Worm (Caenorhabditis elegans) whole organism, L4 larva: Measurements from ENCODE around the gene lsm-1.

Experiments used
- F10B5.3 ChIP-seq: sonication (generic microtip); optimal IDR thresholded peaks from 2 replicates; lab custom pipeline; 2016; ENCODE audit warnings: mild to moderate bottlenecking, missing genetic modification characterization, missing compliant biosample characterization
- F49E8.2 ChIP-seq: sonication (generic microtip); optimal IDR thresholded peaks from 2 replicates; lab custom pipeline; 2016; ENCODE audit warnings: missing compliant biosample characterization, mild to moderate bottlenecking, missing genetic modification characterization, borderline replicate concordance
- T20F7.1 ChIP-seq: fragments of 200-800 bp; sonication (Bioruptor generic); optimal IDR thresholded peaks from 2 replicates; lab custom pipeline; 2018; ENCODE audit warnings: mild to moderate bottlenecking, missing genetic modification characterization, missing compliant biosample characterization
- T26A8.4 ChIP-seq: fragments of 200-800 bp; sonication (Bioruptor generic); IDR thresholded peaks from 2 replicates; pipeline ENCODE4 v1.3.6; 2022; ENCODE audit warnings: missing genetic modification characterization, missing compliant biosample characterization
- Y48G9A.11 ChIP-seq: fragments of 200-800 bp; sonication (Bioruptor generic); IDR thresholded peaks from 2 replicates; pipeline ENCODE4 v1.3.6; 2022; ENCODE audit warnings: missing genetic modification reagents, missing genetic modification characterization, missing compliant biosample characterization
- aha-1 ChIP-seq: fragments of 150-350 bp; peaks from one replicate; lab custom pipeline; 2014; ENCODE audit warnings: missing biosample characterization, missing genetic modification characterization
- ama-1 ChIP-seq: fragments of 150-350 bp; optimal IDR thresholded peaks from 2 replicates; lab custom pipeline; 2014; ENCODE audit warnings: inconsistent platforms, mixed read lengths
- ceh-20 ChIP-seq: fragments of 200-800 bp; sonication (Bioruptor generic); IDR thresholded peaks from 2 replicates; pipeline ENCODE4 v1.3.6; 2022; ENCODE audit warnings: missing genetic modification reagents, missing genetic modification characterization, missing compliant biosample characterization
- ceh-28 ChIP-seq: fragments of 150-350 bp; optimal IDR thresholded peaks from 2 replicates; lab custom pipeline; 2014; ENCODE audit warnings: missing biosample characterization, missing genetic modification reagents, missing genetic modification characterization
- ceh-44 ChIP-seq: fragments of 200-800 bp; sonication (Bioruptor generic); IDR thresholded peaks from 2 replicates; pipeline ENCODE4 v1.3.6; 2022; ENCODE audit warnings: missing genetic modification reagents, missing genetic modification characterization, missing compliant biosample characterization
- ceh-62 ChIP-seq: sonication (generic microtip); optimal IDR thresholded peaks from 2 replicates; lab custom pipeline; 2017; ENCODE audit warnings: missing biosample characterization, missing genetic modification characterization
- ces-1 ChIP-seq: fragments of 150-350 bp; sonication (generic microtip); optimal IDR thresholded peaks from 4 replicates; lab custom pipeline; 2014; ENCODE audit warnings: missing biosample characterization, missing genetic modification reagents, missing genetic modification characterization
- cey-2 ChIP-seq: sonication (generic microtip); optimal IDR thresholded peaks from 3 replicates; lab custom pipeline; 2017; ENCODE audit warnings: missing genetic modification characterization, mild to moderate bottlenecking, missing compliant biosample characterization, antibody characterized with exemption, borderline replicate concordance; ENCODE audit not compliant: insufficient read depth
- ctbp-1 ChIP-seq: fragments of 200-800 bp; sonication (Bioruptor generic); IDR thresholded peaks from 2 replicates; pipeline ENCODE4 v1.3.6; 2022; ENCODE audit warnings: missing genetic modification reagents, missing genetic modification characterization, missing compliant biosample characterization
- daf-12 ChIP-seq: fragments of 150-350 bp; optimal IDR thresholded peaks from 2 replicates; lab custom pipeline; 2014; ENCODE audit warnings: missing biosample characterization, missing genetic modification reagents, missing genetic modification characterization
- daf-19 ChIP-seq: fragments of 200-800 bp; sonication (Bioruptor generic); conservative IDR thresholded peaks from 2 replicates; pipeline ENCODE4 v1.3.6; 2022; ENCODE audit warnings: missing genetic modification characterization, missing compliant biosample characterization
- dmd-9 ChIP-seq: fragments of 200-800 bp; sonication (Bioruptor generic); IDR thresholded peaks from 2 replicates; pipeline ENCODE4 v1.3.6; 2022; ENCODE audit warnings: missing genetic modification reagents, missing genetic modification characterization, missing compliant biosample characterization
- dpl-1 ChIP-seq: fragments of 150-350 bp; optimal IDR thresholded peaks from 2 replicates; lab custom pipeline; 2014; ENCODE audit warnings: missing biosample characterization, missing genetic modification reagents, missing genetic modification characterization
- dve-1 ChIP-seq: sonication (generic microtip); optimal IDR thresholded peaks from 2 replicates; lab custom pipeline; 2017; ENCODE audit warnings: antibody characterized with exemption, mild to moderate bottlenecking, missing genetic modification characterization, missing compliant biosample characterization; ENCODE audit not compliant: insufficient read depth
- egl-27 ChIP-seq: sonication (generic microtip); optimal IDR thresholded peaks from 3 replicates; lab custom pipeline; 2017; ENCODE audit warnings: missing biosample characterization, missing genetic modification reagents, missing genetic modification characterization
- fkh-10 ChIP-seq: fragments of 150-350 bp; optimal IDR thresholded peaks from 2 replicates; lab custom pipeline; 2014; ENCODE audit warnings: missing biosample characterization, missing genetic modification reagents, missing genetic modification characterization
- fos-1 ChIP-seq: fragments of 150-350 bp; optimal IDR thresholded peaks from 2 replicates; lab custom pipeline; 2014; ENCODE audit warnings: missing biosample characterization, missing genetic modification characterization
- hif-1 ChIP-seq, 2 experiments: sonication (generic microtip); optimal IDR thresholded peaks; 2 replicates each; lab custom pipeline; 2016 to 2017; ENCODE audit warnings: missing compliant biosample characterization in 2 of 2, missing genetic modification characterization in 2 of 2, missing genetic modification reagents in 2 of 2, missing genotype in 2 of 2, mild to moderate bottlenecking in 1 of 2
- hmg-1.1 ChIP-seq: fragments of 200-800 bp; sonication (Bioruptor generic); IDR thresholded peaks from 2 replicates; pipeline ENCODE4 v1.3.6; 2022; ENCODE audit warnings: missing genetic modification reagents, missing genetic modification characterization, missing compliant biosample characterization
- lim-7 ChIP-seq: fragments of 200-800 bp; sonication (Bioruptor generic); IDR thresholded peaks from 2 replicates; pipeline ENCODE4 v1.3.6; 2022; ENCODE audit warnings: missing genetic modification characterization, missing compliant biosample characterization
- lin-1 ChIP-seq: fragments of 200-800 bp; sonication (Bioruptor generic); IDR thresholded peaks from 2 replicates; pipeline ENCODE4 v1.3.6; 2022; ENCODE audit warnings: missing genetic modification reagents, missing genetic modification characterization, missing compliant biosample characterization
- lir-3 ChIP-seq: sonication (generic microtip); optimal IDR thresholded peaks from 2 replicates; lab custom pipeline; 2016; ENCODE audit warnings: mild to moderate bottlenecking, missing genetic modification characterization, missing compliant biosample characterization
- lsy-2 ChIP-seq, 2 experiments: fragments of 150-350 bp in 1 of 2; sonication (generic microtip) in 1 of 2; optimal IDR thresholded peaks; 2 replicates each; lab custom pipeline; 2014 to 2017; ENCODE audit warnings: missing biosample characterization in 2 of 2, missing genetic modification characterization in 2 of 2
- madf-5 ChIP-seq, 2 experiments: fragments of 200-800 bp; sonication (Bioruptor generic); IDR thresholded peaks; 2 replicates each; pipeline ENCODE4 v1.3.6; 2022; ENCODE audit warnings: missing compliant biosample characterization in 2 of 2, missing genetic modification characterization in 2 of 2
- mdl-1 ChIP-seq, 2 experiments: fragments of 150-350 bp in 1 of 2; sonication (generic microtip) in 1 of 2; optimal IDR thresholded peaks; 2 replicates each; lab custom pipeline; 2014 to 2017; ENCODE audit warnings: missing biosample characterization in 2 of 2, missing genetic modification characterization in 2 of 2
- mep-1 ChIP-seq: fragments of 150-350 bp; sonication (generic microtip); optimal IDR thresholded peaks from 3 replicates; lab custom pipeline; 2014; ENCODE audit warnings: missing biosample characterization, missing genetic modification characterization
- mes-2 ChIP-seq: sonication (generic microtip); optimal IDR thresholded peaks from 2 replicates; lab custom pipeline; 2016; ENCODE audit warnings: missing genotype, mild to moderate bottlenecking, missing genetic modification characterization, missing compliant biosample characterization; ENCODE audit not compliant: poor library complexity, severe bottlenecking
- mxl-2 ChIP-seq: fragments of 200-800 bp; sonication (Bioruptor generic); conservative IDR thresholded peaks from 2 replicates; pipeline ENCODE4 v1.3.6; 2022; ENCODE audit warnings: missing genetic modification reagents, missing genetic modification characterization, missing compliant biosample characterization
- nhr-102 ChIP-seq: sonication (generic microtip); optimal IDR thresholded peaks from 2 replicates; lab custom pipeline; 2016; ENCODE audit warnings: mild to moderate bottlenecking, missing genetic modification characterization, moderate library complexity, missing compliant biosample characterization
- nhr-11 ChIP-seq: fragments of 150-350 bp; optimal IDR thresholded peaks from 2 replicates; lab custom pipeline; 2014; ENCODE audit warnings: missing biosample characterization, missing genetic modification characterization
- nhr-111 ChIP-seq: fragments of 200-800 bp; sonication (Bioruptor generic); optimal IDR thresholded peaks from 2 replicates; lab custom pipeline; 2018; ENCODE audit warnings: mild to moderate bottlenecking, missing genetic modification characterization, missing compliant biosample characterization
- nhr-237 ChIP-seq: sonication (generic microtip); optimal IDR thresholded peaks from 2 replicates; lab custom pipeline; 2017; ENCODE audit warnings: missing biosample characterization, missing genetic modification characterization
- nhr-25 ChIP-seq: sonication (generic microtip); optimal IDR thresholded peaks from 2 replicates; lab custom pipeline; 2017; ENCODE audit warnings: missing genetic modification characterization, mild to moderate bottlenecking, missing compliant biosample characterization, antibody characterized with exemption, moderate library complexity, borderline replicate concordance; ENCODE audit not compliant: insufficient read depth
- nhr-42 ChIP-seq: fragments of 200-800 bp; sonication (Bioruptor generic); IDR thresholded peaks from 2 replicates; pipeline ENCODE4 v1.3.6; 2022; ENCODE audit warnings: missing genetic modification characterization, missing compliant biosample characterization
- nhr-48 ChIP-seq: sonication (generic microtip); optimal IDR thresholded peaks from 2 replicates; lab custom pipeline; 2016; ENCODE audit warnings: mild to moderate bottlenecking, missing genetic modification characterization, missing compliant biosample characterization
- nhr-6 ChIP-seq: fragments of 150-350 bp; optimal IDR thresholded peaks from 2 replicates; lab custom pipeline; 2014; ENCODE audit warnings: missing biosample characterization, missing genetic modification characterization
- pqm-1 ChIP-seq: sonication (generic microtip); optimal IDR thresholded peaks from 2 replicates; lab custom pipeline; 2017; ENCODE audit warnings: missing biosample characterization, missing genetic modification characterization
- rbr-2 ChIP-seq: sonication (generic microtip); optimal IDR thresholded peaks from 2 replicates; lab custom pipeline; 2016; ENCODE audit warnings: missing genotype, missing genetic modification characterization, missing compliant biosample characterization
- sdz-12 ChIP-seq: fragments of 200-800 bp; sonication (Bioruptor generic); optimal IDR thresholded peaks from 2 replicates; lab custom pipeline; 2018; ENCODE audit warnings: mild to moderate bottlenecking, missing genetic modification characterization, missing compliant biosample characterization
- set-16 ChIP-seq: fragments of 200-800 bp; sonication (Bioruptor generic); IDR thresholded peaks from 2 replicates; pipeline ENCODE4 v1.3.6; 2022; ENCODE audit warnings: missing genetic modification reagents, missing genetic modification characterization, missing compliant biosample characterization
- snpc-4 ChIP-seq: fragments of 150-350 bp; optimal IDR thresholded peaks from 2 replicates; lab custom pipeline; 2014; ENCODE audit warnings: missing biosample characterization, missing genetic modification characterization
- spr-3 ChIP-seq: fragments of 200-800 bp; sonication (Bioruptor generic); optimal IDR thresholded peaks from 2 replicates; lab custom pipeline; 2018; ENCODE audit warnings: mild to moderate bottlenecking, missing genetic modification characterization, missing compliant biosample characterization
- tag-97 ChIP-seq: fragments of 200-800 bp; sonication (Bioruptor generic); IDR thresholded peaks from 2 replicates; pipeline ENCODE4 v1.3.6; 2022; ENCODE audit warnings: missing genetic modification characterization, missing compliant biosample characterization
- unc-130 ChIP-seq: sonication (generic microtip); optimal IDR thresholded peaks from 2 replicates; lab custom pipeline; 2016; ENCODE audit warnings: missing genetic modification reagents, missing genetic modification characterization, missing compliant biosample characterization
- unc-39 ChIP-seq: sonication (generic microtip); optimal IDR thresholded peaks from 2 replicates; lab custom pipeline; 2017; ENCODE audit warnings: missing biosample characterization, missing genetic modification characterization
- vab-7 ChIP-seq: fragments of 200-800 bp; sonication (Bioruptor generic); IDR thresholded peaks from 2 replicates; pipeline ENCODE4 v1.3.6; 2022; ENCODE audit warnings: missing genetic modification reagents, missing genetic modification characterization, missing compliant biosample characterization
- zag-1 ChIP-seq: fragments of 150-350 bp; optimal IDR thresholded peaks from 2 replicates; lab custom pipeline; 2014; ENCODE audit warnings: missing biosample characterization, missing genetic modification characterization

lsm-1 gene

ce11 chrII:11150976-11151375 is 24.2 kb downstream of the lsm-1 start (continued):
- TF ChIP-seq cey-2 (tag; lab: Kevin White, UChicago) (no peak), daf-12 (no peak), ceh-20 (no peak), egl-27 (no peak), F10B5.3 (tag; lab: Kevin White, UChicago) (no peak), lir-3 (tag; lab: Kevin White, UChicago) (no peak), madf-5 (GFP tag; IDR thresholded peaks at IDR 0.05; lab: Robert Waterston, UW) (no peak), lsy-2 (tag; optimal IDR thresholded peaks at IDR 0.05; lab: Kevin White, UChicago) (peak in 1 of 2 experiments; percentile 47), nhr-48 (tag; lab: Kevin White, UChicago) (peak; percentile 79), unc-39 (tag; lab: Kevin White, UChicago) (no peak), dve-1 (tag; lab: Kevin White, UChicago) (peak; percentile 93), nhr-42 (GFP tag; lab: Robert Waterston, UW) (no peak), ctbp-1 (GFP tag; lab: Robert Waterston, UW) (no peak), unc-130 (GFP tag; lab: Kevin White, UChicago) (no peak), set-16 (no peak), Y48G9A.11 (GFP tag; lab: Robert Waterston, UW) (no peak), hif-1 (tag; optimal IDR thresholded peaks at IDR 0.05; lab: Kevin White, UChicago) (no peak), F49E8.2 (tag; lab: Kevin White, UChicago) (no peak), nhr-102 (peak; percentile 60), lin-1 (GFP tag; lab: Robert Waterston, UW) (no peak; the same call in 1 of the 2 replicates), nhr-237 (tag; lab: Kevin White, UChicago) (no peak), dpl-1 (no peak), nhr-6 (no peak), T26A8.4 (GFP tag; lab: Robert Waterston, UW) (0 out of 2 replicates have a peak, but pooled peaks have one; percentile 49), mep-1 (peak; percentile 37), pqm-1 (tag; lab: Kevin White, UChicago) (no peak), mxl-2 (GFP tag; lab: Robert Waterston, UW) (no peak), mes-2 (peak; percentile 39), vab-7 (no peak), hmg-1.1 (GFP tag; lab: Robert Waterston, UW) (no peak), aha-1 (tag; lab: Kevin White, UChicago) (peak; percentile 81), nhr-25 (tag; lab: Kevin White, UChicago) (no peak), snpc-4 (tag; lab: Kevin White, UChicago) (no peak), T20F7.1 (peak; percentile 21), mdl-1 (tag; optimal IDR thresholded peaks at IDR 0.05; lab: Kevin White, UChicago) (peak in 1 of 2 experiments; percentile 13), fkh-10 (no peak), ama-1 (lab: Kevin White, UChicago) (no peak), rbr-2 (no peak), daf-19 (GFP tag; lab: Robert Waterston, UW) (no peak), lim-7 (GFP tag; lab: Robert Waterston, UW) (no peak), ceh-62 (tag; lab: Kevin White, UChicago) (no peak), spr-3 (no peak), tag-97 (no peak), nhr-11 (tag; lab: Kevin White, UChicago) (no peak), ceh-44 (no peak), fos-1 (no peak), zag-1 (tag; lab: Kevin White, UChicago) (no peak), ceh-28 (tag; lab: Kevin White, UChicago) (no peak), ces-1 (GFP tag; lab: Kevin White, UChicago) (no peak), sdz-12 (GFP tag; lab: Kevin White, UChicago) (no peak), nhr-111 (GFP tag; lab: Kevin White, UChicago) (no peak), dmd-9 (GFP tag; lab: Robert Waterston, UW) (no peak)
